Worm (Caenorhabditis elegans): ENCODE measurements around the gene D2096.5.

D2096.5 gene

DNA sequence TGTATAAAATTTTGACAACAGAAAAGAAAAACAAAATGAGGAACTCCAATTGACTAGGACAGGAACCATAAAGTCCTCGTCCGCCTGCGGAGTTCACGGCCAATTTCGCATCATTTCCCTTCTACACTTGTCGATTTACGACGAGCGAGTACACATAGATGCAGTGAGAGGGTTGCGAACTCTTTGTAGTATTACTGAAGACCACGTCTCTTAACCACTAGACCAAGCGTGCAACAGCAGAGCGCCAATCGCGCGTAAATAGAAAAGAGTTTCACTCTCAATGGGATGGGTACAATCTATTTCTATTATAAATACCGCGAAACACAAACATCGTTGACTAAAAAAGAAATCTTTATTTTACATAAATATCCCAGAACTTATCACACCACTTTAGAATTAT, 15.8 kb upstream of the D2096.5 start (continued):
- TF ChIP-seq nhr-102 (tag; optimal IDR thresholded peaks at IDR 0.05) (peak; percentile 61), F10B5.3 (tag; optimal IDR thresholded peaks at IDR 0.05) (no peak), php-3 (GFP tag; IDR thresholded peaks at IDR 0.05) (0 out of 2 replicates have a peak, but pooled peaks have one; percentile 54), spr-3 (GFP tag; optimal IDR thresholded peaks at IDR 0.05) (peak; percentile 51), dmd-9 (GFP tag; IDR thresholded peaks at IDR 0.05) (peak; percentile 68; the same call in 1 of the 2 replicates), aly-2 (tag; optimal IDR thresholded peaks at IDR 0.05) (no peak), Y105C5A.15 (GFP tag; IDR thresholded peaks at IDR 0.05) (peak; percentile 83), ceh-20 (GFP tag; IDR thresholded peaks at IDR 0.05) (peak; percentile 57; the same call in 1 of the 2 replicates), nhr-11 (tag; optimal IDR thresholded peaks at IDR 0.05) (peak; percentile 57), egl-27 (tag; optimal IDR thresholded peaks at IDR 0.05) (no peak), zfp-2 (tag; optimal IDR thresholded peaks at IDR 0.05) (peak; percentile 21), egl-43 (GFP tag; IDR thresholded peaks at IDR 0.05) (peak; percentile 84), nhr-111 (GFP tag; optimal IDR thresholded peaks at IDR 0.05) (no peak), Y75B8A.6 (GFP tag; IDR thresholded peaks at IDR 0.05) (0 out of 2 replicates have a peak, but pooled peaks have one; percentile 73), ama-1 (optimal IDR thresholded peaks at IDR 0.05) (peak; percentile 60), nhr-42 (GFP tag; IDR thresholded peaks at IDR 0.05) (peak; percentile 76), nhr-77 (tag; optimal IDR thresholded peaks at IDR 0.05) (peak; percentile 48), T26A8.4 (GFP tag; IDR thresholded peaks at IDR 0.05) (no peak; the same call in none of the 2 replicates), attf-4 (tag; optimal IDR thresholded peaks at IDR 0.05) (no peak), lin-38 (GFP tag; IDR thresholded peaks at IDR 0.05) (peak; percentile 79), zag-1 (tag; optimal IDR thresholded peaks at IDR 0.05) (no peak), dpl-1 (GFP tag; optimal IDR thresholded peaks at IDR 0.05) (peak; percentile 46), pha-4 (GFP tag; IDR thresholded peaks at IDR 0.05) (peak; percentile 89), pha-4 (tag; optimal IDR thresholded peaks at IDR 0.05) (peak; percentile 61), daf-8 (GFP tag; IDR thresholded peaks at IDR 0.05) (no peak), R02D3.7 (tag; optimal IDR thresholded peaks at IDR 0.05) (peak; percentile 77), madf-9 (GFP tag; conservative IDR thresholded peaks at IDR 0.05) (0 out of 2 replicates have a peak, but pooled peaks have one; percentile 53), ctbp-1 (GFP tag; IDR thresholded peaks at IDR 0.05) (peak; percentile 77; the same call in 1 of the 2 replicates), daf-16 (GFP tag; optimal IDR thresholded peaks at IDR 0.05) (peak; percentile 42 to 88), daf-16 (tag; optimal IDR thresholded peaks at IDR 0.05) (peak; percentile 85), lin-1 (GFP tag; IDR thresholded peaks at IDR 0.05) (0 out of 2 replicates have a peak, but pooled peaks have one; percentile 49), Y5F2A.4 (GFP tag; optimal IDR thresholded peaks at IDR 0.05) (peak; percentile 62), unc-130 (GFP tag; optimal IDR thresholded peaks at IDR 0.05) (peak; percentile 71), dmd-6 (GFP tag; IDR thresholded peaks at IDR 0.05) (peak; percentile 74), mep-1 (tag; optimal IDR thresholded peaks at IDR 0.05) (peak; percentile 87), fkh-10 (GFP tag; optimal IDR thresholded peaks at IDR 0.05) (no peak), F26F4.8 (GFP tag; conservative IDR thresholded peaks at IDR 0.05) (peak; percentile 60; the same call in 1 of the 2 replicates), ztf-11 (tag; optimal IDR thresholded peaks at IDR 0.05) (no peak), mdl-1 (tag; optimal IDR thresholded peaks at IDR 0.05) (peak in 1 of 2 experiments; percentile 53), zfp-3 (GFP tag; conservative IDR thresholded peaks at IDR 0.05) (peak; percentile 62; the same call in 1 of the 2 replicates), tra-1 (GFP tag; IDR thresholded peaks at IDR 0.05) (peak; percentile 57; the same call in 1 of the 2 replicates), F37D6.2 (tag; optimal IDR thresholded peaks at IDR 0.05) (peak; percentile 45), hlh-30 (tag; optimal IDR thresholded peaks at IDR 0.05; ENCODE audit: insufficient read depth) (peak; percentile 64), T20F7.1 (GFP tag; optimal IDR thresholded peaks at IDR 0.05) (peak; percentile 73), nhr-10 (tag; optimal IDR thresholded peaks at IDR 0.05) (no peak), hif-1 (tag; optimal IDR thresholded peaks at IDR 0.05) (peak in 1 of 2 experiments; percentile 62), D1046.2 (GFP tag; IDR thresholded peaks at IDR 0.05) (peak; percentile 61; the same call in 1 of the 2 replicates), nhr-25 (tag; optimal IDR thresholded peaks at IDR 0.05; ENCODE audit: borderline replicate concordance, insufficient read depth) (no peak), saeg-2 (GFP tag; IDR thresholded peaks at IDR 0.05) (no peak), jun-1 (tag; optimal IDR thresholded peaks at IDR 0.05) (peak; percentile 50), daf-12 (tag; optimal IDR thresholded peaks at IDR 0.05) (no peak)
